Fruit fly (Drosophila melanogaster): ENCODE data around the gene Tob.
A peak's percentile ranks its signal among the peaks of the same experiment; 100 is the strongest.

Gene Tob

DNA sequence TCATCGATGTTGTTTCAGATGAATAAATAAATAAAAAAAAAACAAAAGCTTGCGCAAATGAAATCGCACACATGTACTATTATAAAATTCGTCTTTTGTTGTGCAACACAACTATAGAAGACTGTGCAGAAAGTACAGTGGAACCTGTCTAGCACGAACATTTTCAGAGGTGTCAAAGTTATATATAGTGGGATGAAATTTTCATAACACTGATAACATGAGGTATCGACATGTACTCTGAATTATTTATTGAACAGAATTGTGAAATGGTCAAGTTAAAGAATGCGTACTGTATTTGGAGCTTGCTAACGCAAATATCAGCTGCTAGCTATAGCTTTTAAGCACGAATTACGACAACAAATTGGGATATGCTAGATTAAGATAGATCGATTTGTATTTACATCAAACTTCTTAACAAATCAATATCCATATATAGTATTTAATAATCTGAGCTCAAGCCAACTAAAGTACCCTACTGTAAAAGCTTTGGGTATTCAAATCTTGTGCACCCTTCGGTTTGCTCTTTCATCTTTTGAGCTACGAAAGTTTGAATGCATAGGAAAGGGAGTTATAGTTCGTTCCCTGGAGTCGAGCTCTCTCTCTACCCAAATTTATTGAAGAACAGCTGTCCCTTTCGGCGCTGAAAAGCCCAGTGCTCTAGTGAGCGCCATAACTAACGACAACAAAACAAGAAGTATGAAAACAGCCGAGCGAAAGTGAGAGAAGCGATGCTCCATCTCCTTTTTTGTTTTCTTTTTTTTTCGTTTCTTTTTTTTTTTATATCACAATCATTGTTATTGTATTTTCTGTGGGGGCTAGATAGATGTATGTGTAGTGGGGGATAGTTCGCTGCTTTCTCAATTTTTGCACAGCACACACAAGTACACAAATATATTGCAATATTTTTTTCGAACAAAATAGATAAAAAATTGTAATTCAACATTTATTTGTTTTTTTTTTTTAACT lies 833 bp downstream of the Tob start (continued):
- peak; percentile 65 for TF ChIP-seq Eip75B (GFP tag; optimal IDR thresholded peaks at IDR 0.05)
- peak; percentile 55 for TF ChIP-seq CG8632 (GFP tag; optimal IDR thresholded peaks at IDR 0.05)
- TF ChIP-seq CG3919 (GFP tag; optimal IDR thresholded peaks at IDR 0.05), result peak; percentile 80
- TF ChIP-seq Eip78C (GFP tag), result peak; percentile 92
- peak; percentile 67 for TF ChIP-seq topi (GFP tag; optimal IDR thresholded peaks at IDR 0.05)
- TF ChIP-seq Ets21C (GFP tag; optimal IDR thresholded peaks at IDR 0.05), result peak; percentile 66
- peak; percentile 34 for TF ChIP-seq Lpt (GFP tag; optimal IDR thresholded peaks at IDR 0.05)
- TF ChIP-seq esn (GFP tag; optimal IDR thresholded peaks at IDR 0.05), result peak; percentile 70
- peak; percentile 56 for TF ChIP-seq CG6792 (GFP tag; optimal IDR thresholded peaks at IDR 0.05)
- TF ChIP-seq CG6808 (GFP tag; optimal IDR thresholded peaks at IDR 0.05), result peak; percentile 26
- TF ChIP-seq achi (GFP tag; optimal IDR thresholded peaks at IDR 0.05), result peak; percentile 78

dm6 chrX:16089012-16089963 lies 2.0 kb downstream of the Tob start:
- TF ChIP-seq CG11294 (GFP tag; IDR thresholded peaks at IDR 0.05) (no peak), salr (GFP tag; optimal IDR thresholded peaks at IDR 0.05) (no peak), CG10631 (GFP tag; optimal IDR thresholded peaks at IDR 0.05) (no peak), CG8632 (GFP tag; optimal IDR thresholded peaks at IDR 0.05) (no peak), CG8119 (GFP tag; IDR thresholded peaks at IDR 0.05) (peak; percentile 49; the same call in 2 of the 3 replicates), eg (GFP tag; IDR thresholded peaks at IDR 0.05) (peak; percentile 38; the same call in 1 of the 3 replicates), fkh (GFP tag; optimal IDR thresholded peaks at IDR 0.05) (peak; percentile 67), net (GFP tag; optimal IDR thresholded peaks at IDR 0.05) (no peak), CG32006 (GFP tag; optimal IDR thresholded peaks at IDR 0.05) (no peak), CG34406 (GFP tag; optimal IDR thresholded peaks at IDR 0.05) (no peak), Eip93F (GFP tag; optimal IDR thresholded peaks at IDR 0.05) (no peak), achi (GFP tag; optimal IDR thresholded peaks at IDR 0.05) (no peak), CG6808 (GFP tag; optimal IDR thresholded peaks at IDR 0.05) (no peak), Eip78C (GFP tag) (peak; percentile 40), vri (GFP tag; optimal IDR thresholded peaks at IDR 0.05) (peak; percentile 4), Met (GFP tag; optimal IDR thresholded peaks at IDR 0.05) (no peak), CG11902 (GFP tag; optimal IDR thresholded peaks at IDR 0.05) (no peak), CG10669 (GFP tag; optimal IDR thresholded peaks at IDR 0.05) (no peak), Smox (GFP tag; optimal IDR thresholded peaks at IDR 0.05) (no peak), cyc (GFP tag; optimal IDR thresholded peaks at IDR 0.05) (no peak), Ets21C (GFP tag; optimal IDR thresholded peaks at IDR 0.05) (no peak), Hr38 (GFP tag; optimal IDR thresholded peaks at IDR 0.05) (no peak), fd59A (GFP tag; optimal IDR thresholded peaks at IDR 0.05) (no peak), CG16779 (tag; optimal IDR thresholded peaks at IDR 0.05) (peak; percentile 6), Sox15 (GFP tag; optimal IDR thresholded peaks at IDR 0.05) (no peak), acj6 (GFP tag; optimal IDR thresholded peaks at IDR 0.05) (no peak)

DNA sequence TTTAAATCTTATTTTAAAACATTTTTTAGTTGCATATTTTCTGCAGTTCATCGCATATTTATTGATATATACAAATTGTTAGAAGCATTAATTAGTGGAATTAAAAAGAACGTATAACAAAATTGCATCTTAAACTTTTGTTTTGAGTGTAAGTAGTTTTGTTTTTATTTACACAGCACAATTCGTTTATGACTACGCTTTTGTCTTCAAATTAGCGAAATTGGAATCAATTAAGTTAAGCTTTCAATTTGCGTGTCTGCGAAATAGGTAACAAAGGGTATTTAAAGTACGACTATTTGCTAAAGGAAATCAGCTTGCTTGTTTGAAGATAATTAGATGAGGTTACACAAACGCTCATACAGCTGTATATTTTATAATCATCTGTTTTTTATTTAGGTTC lies 3.0 kb downstream of the Tob start:
- peak; percentile 41 for TF ChIP-seq fkh (GFP tag; optimal IDR thresholded peaks at IDR 0.05)
- TF ChIP-seq CG10669 (GFP tag; optimal IDR thresholded peaks at IDR 0.05), result no peak

dm6 chrX:16087496-16087895 lies 3.8 kb downstream of the Tob start:
- no peak for TF ChIP-seq OdsH (GFP tag; optimal IDR thresholded peaks at IDR 0.05)
- no peak for TF ChIP-seq Sox102F (GFP tag; optimal IDR thresholded peaks at IDR 0.05)
- no peak for TF ChIP-seq Ets21C (GFP tag; optimal IDR thresholded peaks at IDR 0.05)
- no peak for TF ChIP-seq CG6792 (GFP tag; optimal IDR thresholded peaks at IDR 0.05)
- peak; percentile 47 for TF ChIP-seq svp (GFP tag)
- no peak for TF ChIP-seq CG10631 (GFP tag; optimal IDR thresholded peaks at IDR 0.05)

Data from whole organism, prepupa.